Worm (Caenorhabditis elegans) whole organism, young adult: ENCODE measurements around the gene sru-36.

Source experiments
- F57C9.4 ChIP-seq: sonication (generic microtip); optimal IDR thresholded peaks from 2 replicates; lab custom pipeline; 2017; ENCODE audit warnings: mild to moderate bottlenecking, missing genetic modification characterization, missing compliant biosample characterization
- Y53G8AR.9 ChIP-seq: fragments of 200-800 bp; sonication (Bioruptor generic); conservative IDR thresholded peaks from 2 replicates; pipeline ENCODE4 v1.3.6; 2022; ENCODE audit warnings: missing genetic modification reagents, missing genetic modification characterization, missing compliant biosample characterization
- Y67H2A.10 ChIP-seq: fragments of 200-800 bp; sonication (Bioruptor generic); conservative IDR thresholded peaks from 2 replicates; pipeline ENCODE4 v1.3.6; 2022; ENCODE audit warnings: missing genetic modification reagents, missing genetic modification characterization, missing compliant biosample characterization
- aptf-3 ChIP-seq: fragments of 200-800 bp; sonication (Bioruptor generic); IDR thresholded peaks from 2 replicates; pipeline ENCODE4 v1.3.6; 2022; ENCODE audit warnings: missing genetic modification characterization, missing compliant biosample characterization
- ccch-3 ChIP-seq: fragments of 200-800 bp; sonication (Bioruptor generic); optimal IDR thresholded peaks from 2 replicates; lab custom pipeline; 2018; ENCODE audit warnings: mild to moderate bottlenecking, missing genetic modification characterization, missing compliant biosample characterization
- efl-1 ChIP-seq: fragments of 150-350 bp; optimal IDR thresholded peaks from 2 replicates; lab custom pipeline; 2014; ENCODE audit warnings: missing biosample characterization, missing genetic modification reagents, missing genetic modification characterization
- hrde-1 ChIP-seq: sonication (generic microtip); optimal IDR thresholded peaks from 2 replicates; lab custom pipeline; 2016; ENCODE audit warnings: missing genetic modification characterization, mild to moderate bottlenecking, missing compliant biosample characterization, moderate library complexity, missing genotype, missing genetic modification reagents, borderline replicate concordance
- lin-35 ChIP-seq, 3 experiments: fragments of 150-350 bp in 2 of 3; sonication (generic microtip) in 1 of 3; optimal IDR thresholded peaks; 2 replicates each; lab custom pipeline; 2014 to 2018; ENCODE audit warnings: missing biosample characterization in 3 of 3, missing genetic modification characterization in 3 of 3, missing genetic modification reagents in 3 of 3
- madf-6 ChIP-seq: fragments of 200-800 bp; sonication (Bioruptor generic); IDR thresholded peaks from 2 replicates; pipeline ENCODE4 v1.3.6; 2022; ENCODE audit warnings: missing genetic modification reagents, missing genetic modification characterization, missing compliant biosample characterization
- snpc-4 ChIP-seq, 5 experiments: fragments of 150-350 bp in 1 of 5; sonication (generic microtip) in 4 of 5; optimal IDR thresholded peaks; 2 replicates each; lab custom pipeline; 2014 to 2018; ENCODE audit warnings: missing genetic modification characterization in 5 of 5, missing biosample characterization in 3 of 5, antibody characterized with exemption in 2 of 5, mild to moderate bottlenecking in 2 of 5, missing compliant biosample characterization in 2 of 5, missing genotype in 2 of 5, moderate library complexity in 2 of 5, missing genetic modification reagents in 1 of 5
- tbp1 ChIP-seq: fragments of 200-800 bp; sonication (Bioruptor generic); optimal IDR thresholded peaks from 2 replicates; lab custom pipeline; 2018; ENCODE audit warnings: mild to moderate bottlenecking, missing genetic modification characterization, missing compliant biosample characterization
- unc-62 ChIP-seq: fragments of 150-350 bp; optimal IDR thresholded peaks from 2 replicates; lab custom pipeline; 2014; ENCODE audit warnings: missing biosample characterization, missing genetic modification reagents, missing genetic modification characterization
- ztf-18 ChIP-seq: sonication (generic microtip); optimal IDR thresholded peaks from 2 replicates; lab custom pipeline; 2016; ENCODE audit warnings: missing genotype, mild to moderate bottlenecking, missing genetic modification characterization, missing compliant biosample characterization
- ztf-28 ChIP-seq: fragments of 200-800 bp; sonication (Bioruptor generic); IDR thresholded peaks from 2 replicates; pipeline ENCODE4 v1.3.6; 2022; ENCODE audit warnings: missing genetic modification reagents, missing genetic modification characterization, missing compliant biosample characterization

DNA sequence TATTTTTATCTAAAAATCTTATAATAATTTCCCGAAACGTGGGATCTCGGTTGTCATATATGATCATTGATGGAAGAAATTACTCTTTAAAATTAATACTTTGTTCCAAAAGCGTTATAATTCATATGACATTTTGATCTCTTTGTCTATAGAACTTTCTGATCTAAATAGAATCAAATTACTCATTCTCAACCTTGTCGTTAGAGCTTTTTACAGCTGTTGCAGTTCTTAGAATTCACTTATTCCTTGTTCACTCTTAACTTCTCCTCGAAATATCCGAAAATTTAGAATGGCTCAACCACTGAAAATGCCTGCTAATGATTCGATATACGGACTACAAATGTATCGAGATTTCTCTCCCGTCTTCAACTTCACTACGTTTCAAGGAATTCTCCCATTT, 30.3 kb upstream of the sru-36 start, which contains the start of gene sru-29:
- no peak for TF ChIP-seq aptf-3
- TF ChIP-seq tbp1 (GFP tag; lab: Kevin White, UChicago), result no peak
- TF ChIP-seq unc-62, result no peak
- no peak for TF ChIP-seq Y67H2A.10 (GFP tag; lab: Robert Waterston, UW)
- no peak for TF ChIP-seq snpc-4 (GFP tag; optimal IDR thresholded peaks at IDR 0.05; lab: Kevin White, UChicago)
- no peak for TF ChIP-seq snpc-4 (tag; optimal IDR thresholded peaks at IDR 0.05; lab: Kevin White, UChicago)
- TF ChIP-seq ztf-28 (GFP tag; lab: Robert Waterston, UW), result no peak
- TF ChIP-seq ccch-3 (GFP tag; lab: Kevin White, UChicago), result no peak
- TF ChIP-seq lin-35 (GFP tag; optimal IDR thresholded peaks at IDR 0.05; lab: Kevin White, UChicago), result no peak
- TF ChIP-seq F57C9.4 (tag; lab: Kevin White, UChicago), result no peak
- no peak for TF ChIP-seq ztf-18 (tag; lab: Kevin White, UChicago)
- TF ChIP-seq Y53G8AR.9 (GFP tag; lab: Robert Waterston, UW), result no peak
- no peak for TF ChIP-seq madf-6 (GFP tag; lab: Robert Waterston, UW)
- no peak for TF ChIP-seq efl-1 (GFP tag; lab: Kevin White, UChicago)
- TF ChIP-seq hrde-1 (tag; lab: Kevin White, UChicago), result no peak
